Fruit fly (Drosophila melanogaster): ENCODE data around the gene CG11929.
A peak's percentile ranks its signal among the peaks of the same experiment; 100 is the strongest.

The CG11929 gene

dm6 chr2L:4682377-4682776 lies at the start of gene CG11929:
Gene CG11929, plus strand, starts transcription at chr2L:4682677.
- TF ChIP-seq Dll (optimal IDR thresholded peaks at IDR 0.05) (no peak), EcR (GFP tag; optimal IDR thresholded peaks at IDR 0.05) (no peak), pan (optimal IDR thresholded peaks at IDR 0.05) (no peak), psq (optimal IDR thresholded peaks at IDR 0.05) (no peak), usp (GFP tag; optimal IDR thresholded peaks at IDR 0.05) (no peak), CG8478 (optimal IDR thresholded peaks at IDR 0.05) (no peak)

dm6 chr2L:4632997-4633396 lies 49.5 kb upstream of the CG11929 start:
- TF ChIP-seq Dll (optimal IDR thresholded peaks at IDR 0.05) = no peak
- no peak for TF ChIP-seq EcR (GFP tag; optimal IDR thresholded peaks at IDR 0.05)
- no peak for TF ChIP-seq pan (optimal IDR thresholded peaks at IDR 0.05)
- no peak for TF ChIP-seq psq (optimal IDR thresholded peaks at IDR 0.05)
- TF ChIP-seq usp (GFP tag; optimal IDR thresholded peaks at IDR 0.05) = no peak
- TF ChIP-seq CG8478 (optimal IDR thresholded peaks at IDR 0.05) = no peak

dm6 chr2L:4635376-4635775 lies 47.1 kb upstream of the CG11929 start:
- TF ChIP-seq pan (optimal IDR thresholded peaks at IDR 0.05) (no peak), usp (GFP tag; optimal IDR thresholded peaks at IDR 0.05) (no peak), Dll (optimal IDR thresholded peaks at IDR 0.05) (no peak), EcR (GFP tag; optimal IDR thresholded peaks at IDR 0.05) (no peak), psq (optimal IDR thresholded peaks at IDR 0.05) (no peak), CG8478 (optimal IDR thresholded peaks at IDR 0.05) (no peak)

dm6 chr2L:4640996-4641395 lies 41.5 kb upstream of the CG11929 start, which contains the start of gene BG642163:
Gene BG642163, plus strand, starts transcription at chr2L:4641296.
- TF ChIP-seq pan (optimal IDR thresholded peaks at IDR 0.05) (no peak), usp (GFP tag; optimal IDR thresholded peaks at IDR 0.05) (no peak)

- TF ChIP-seq psq (optimal IDR thresholded peaks at IDR 0.05) (no peak), usp (GFP tag; optimal IDR thresholded peaks at IDR 0.05) (no peak), CG8478 (optimal IDR thresholded peaks at IDR 0.05) (no peak), pan (optimal IDR thresholded peaks at IDR 0.05) (no peak), Dll (optimal IDR thresholded peaks at IDR 0.05) (no peak)
These were observed 39.8 kb upstream of the CG11929 start, which contains the start of gene CG15635 for dm6 chr2L:4642672-4643071. Gene CG15635, plus strand, starts transcription at chr2L:4642972.

- no peak for TF ChIP-seq EcR (GFP tag; optimal IDR thresholded peaks at IDR 0.05)
These were observed 35.7 kb upstream of the CG11929 start, which contains the start of gene CG43798 for dm6 chr2L:4646751-4647150. Gene CG43798, plus strand, starts transcription at chr2L:4647051.

dm6 chr2L:4648804-4649203 lies 33.7 kb upstream of the CG11929 start:
- no peak for TF ChIP-seq usp (GFP tag; optimal IDR thresholded peaks at IDR 0.05)
- TF ChIP-seq pan (optimal IDR thresholded peaks at IDR 0.05) = no peak
- peak in 1 of 2 experiments; percentile 3 for TF ChIP-seq EcR (GFP tag; optimal IDR thresholded peaks at IDR 0.05)

- TF ChIP-seq usp (GFP tag; optimal IDR thresholded peaks at IDR 0.05) (no peak), psq (optimal IDR thresholded peaks at IDR 0.05) (no peak), Dll (optimal IDR thresholded peaks at IDR 0.05) (no peak), CG8478 (optimal IDR thresholded peaks at IDR 0.05) (no peak), pan (optimal IDR thresholded peaks at IDR 0.05) (no peak)
These were observed 31.6 kb upstream of the CG11929 start, which contains the start of gene CG3355 for dm6 chr2L:4650752-4651453. Gene CG3355, plus strand, starts transcription at chr2L:4651403.

dm6 chr2L:4660932-4661331 lies 21.5 kb upstream of the CG11929 start:
- TF ChIP-seq usp (GFP tag; optimal IDR thresholded peaks at IDR 0.05) (no peak), pan (optimal IDR thresholded peaks at IDR 0.05) (no peak), Dll (optimal IDR thresholded peaks at IDR 0.05) (no peak), CG8478 (optimal IDR thresholded peaks at IDR 0.05) (no peak), psq (optimal IDR thresholded peaks at IDR 0.05) (no peak), EcR (GFP tag; optimal IDR thresholded peaks at IDR 0.05) (no peak)

- TF ChIP-seq pan (optimal IDR thresholded peaks at IDR 0.05) (no peak), EcR (GFP tag; optimal IDR thresholded peaks at IDR 0.05) (no peak), Dll (optimal IDR thresholded peaks at IDR 0.05) (no peak), psq (optimal IDR thresholded peaks at IDR 0.05) (no peak), usp (GFP tag; optimal IDR thresholded peaks at IDR 0.05) (no peak), CG8478 (optimal IDR thresholded peaks at IDR 0.05) (no peak)
These were observed 1.9 kb downstream of the CG11929 start, which contains the start of gene Elba1 for dm6 chr2L:4684361-4684760. Gene Elba1, minus strand, starts transcription at chr2L:4684461.

dm6 chr2L:4687211-4687610 lies 4.7 kb downstream of the CG11929 start, which contains the start of gene Elba3:
Gene Elba3, plus strand, starts transcription at chr2L:4687511.
- TF ChIP-seq EcR (GFP tag; optimal IDR thresholded peaks at IDR 0.05) = no peak
- TF ChIP-seq pan (optimal IDR thresholded peaks at IDR 0.05) = no peak
- no peak for TF ChIP-seq CG8478 (optimal IDR thresholded peaks at IDR 0.05)
- TF ChIP-seq psq (optimal IDR thresholded peaks at IDR 0.05) = no peak
- TF ChIP-seq usp (GFP tag; optimal IDR thresholded peaks at IDR 0.05) = no peak
- TF ChIP-seq Dll (optimal IDR thresholded peaks at IDR 0.05) = no peak

- TF ChIP-seq usp (GFP tag; optimal IDR thresholded peaks at IDR 0.05) = no peak
- TF ChIP-seq Dll (optimal IDR thresholded peaks at IDR 0.05) = no peak
- TF ChIP-seq EcR (GFP tag; optimal IDR thresholded peaks at IDR 0.05) = no peak
- TF ChIP-seq psq (optimal IDR thresholded peaks at IDR 0.05) = no peak
- no peak for TF ChIP-seq CG8478 (optimal IDR thresholded peaks at IDR 0.05)
- no peak for TF ChIP-seq pan (optimal IDR thresholded peaks at IDR 0.05)
These were observed 8.1 kb downstream of the CG11929 start, which contains the start of gene CG3251 for dm6 chr2L:4690602-4691001. Gene CG3251, minus strand, starts transcription at chr2L:4690702.

dm6 chr2L:4694421-4694820 lies 11.9 kb downstream of the CG11929 start, which contains the start of gene dcma:
Gene dcma, plus strand, starts transcription at chr2L:4694721.
- no peak for TF ChIP-seq usp (GFP tag; optimal IDR thresholded peaks at IDR 0.05)
- no peak for TF ChIP-seq psq (optimal IDR thresholded peaks at IDR 0.05)
- TF ChIP-seq pan (optimal IDR thresholded peaks at IDR 0.05) = no peak
- no peak for TF ChIP-seq EcR (GFP tag; optimal IDR thresholded peaks at IDR 0.05)
- TF ChIP-seq Dll (optimal IDR thresholded peaks at IDR 0.05) = no peak
- no peak for TF ChIP-seq CG8478 (optimal IDR thresholded peaks at IDR 0.05)
